Fruit fly (Drosophila melanogaster) whole organism, adult: Measurements from ENCODE around the gene CG13694.

Source experiments
- CG11617 ChIP-seq: fragments of 200-800 bp; sonication (Bioruptor generic); optimal IDR thresholded peaks from 2 replicates; lab custom pipeline; 2017; ENCODE audit warnings: mild to moderate bottlenecking, missing biosample characterization, missing genetic modification reagents, missing genetic modification characterization
- CG12768 ChIP-seq: fragments of 200-800 bp; sonication (Bioruptor generic); optimal IDR thresholded peaks from 2 replicates; lab custom pipeline; 2017; ENCODE audit warnings: missing biosample characterization, missing genetic modification characterization, mild to moderate bottlenecking, moderate library complexity, missing genetic modification reagents
- CG14711 ChIP-seq: fragments of 200-800 bp; sonication (Bioruptor generic); optimal IDR thresholded peaks from 2 replicates; lab custom pipeline; 2018; ENCODE audit warnings: missing biosample characterization, mild to moderate bottlenecking, missing genetic modification characterization, moderate library complexity
- CG1620 ChIP-seq: fragments of 200-800 bp; sonication (Bioruptor generic); optimal IDR thresholded peaks from 2 replicates; lab custom pipeline; 2016; ENCODE audit warnings: missing biosample characterization, missing genetic modification characterization
- CG33017 ChIP-seq: fragments of 200-800 bp; sonication (Bioruptor generic); optimal IDR thresholded peaks from 2 replicates; lab custom pipeline; 2018; ENCODE audit warnings: missing biosample characterization, mild to moderate bottlenecking, missing genetic modification characterization, moderate library complexity
- CG5204 ChIP-seq: fragments of 200-800 bp; sonication (Bioruptor generic); optimal IDR thresholded peaks from 2 replicates; lab custom pipeline; 2016; ENCODE audit warnings: missing biosample characterization, missing genetic modification characterization
- CG7045 ChIP-seq: fragments of 200-800 bp; sonication (Bioruptor generic); optimal IDR thresholded peaks from 2 replicates; lab custom pipeline; 2017; ENCODE audit warnings: missing biosample characterization, mild to moderate bottlenecking, missing genetic modification characterization
- CG7101 ChIP-seq: fragments of 200-800 bp; sonication (Bioruptor generic); optimal IDR thresholded peaks from 2 replicates; lab custom pipeline; 2018; ENCODE audit warnings: missing biosample characterization, mild to moderate bottlenecking, missing genetic modification characterization, moderate library complexity
- Clk ChIP-seq: fragments of 200-800 bp; sonication (Bioruptor generic); optimal IDR thresholded peaks from 2 replicates; lab custom pipeline; 2017; ENCODE audit warnings: missing biosample characterization, missing genetic modification characterization
- Crg-1 ChIP-seq: fragments of 200-800 bp; sonication (Bioruptor generic); optimal IDR thresholded peaks from 2 replicates; lab custom pipeline; 2016; ENCODE audit warnings: missing biosample characterization, missing genetic modification characterization
- Hr96 ChIP-seq: fragments of 200-800 bp; sonication (Bioruptor generic); optimal IDR thresholded peaks from 2 replicates; lab custom pipeline; 2016; ENCODE audit warnings: missing biosample characterization, missing genetic modification characterization
- Mnt ChIP-seq: fragments of 200-800 bp; sonication (Bioruptor generic); optimal IDR thresholded peaks from 2 replicates; lab custom pipeline; 2016; ENCODE audit warnings: missing biosample characterization, mild to moderate bottlenecking, missing genetic modification characterization
- bab1 ChIP-seq: fragments of 200-800 bp; sonication (Bioruptor generic); optimal IDR thresholded peaks from 3 replicates; lab custom pipeline; 2019; ENCODE audit warnings: missing biosample characterization, mild to moderate bottlenecking, missing genetic modification characterization, moderate library complexity
- cic ChIP-seq: fragments of 200-800 bp; sonication (Bioruptor generic); optimal IDR thresholded peaks from 2 replicates; lab custom pipeline; 2017; ENCODE audit warnings: missing biosample characterization, mild to moderate bottlenecking, missing genetic modification characterization, moderate library complexity
- cnc ChIP-seq, 2 experiments: fragments of >200 bp; optimal IDR thresholded peaks; 2 replicates each; lab custom pipeline; 2017
- kay ChIP-seq: fragments of 200-800 bp; sonication (Bioruptor generic); peaks from one replicate; lab custom pipeline; 2016; ENCODE audit warnings: missing biosample characterization, missing genetic modification characterization, borderline replicate concordance
- ovo ChIP-seq: fragments of 200-800 bp; sonication (Bioruptor generic); optimal IDR thresholded peaks from 2 replicates; lab custom pipeline; 2016; ENCODE audit warnings: missing biosample characterization, missing genetic modification characterization
- pad ChIP-seq: fragments of 200-800 bp; sonication (Bioruptor generic); optimal IDR thresholded peaks from 3 replicates; lab custom pipeline; 2017; ENCODE audit warnings: missing biosample characterization, missing genetic modification characterization, mild to moderate bottlenecking, moderate library complexity, missing genetic modification reagents
- tj ChIP-seq: fragments of 200-800 bp; sonication (Bioruptor generic); optimal IDR thresholded peaks from 3 replicates; lab custom pipeline; 2017; ENCODE audit warnings: missing biosample characterization, mild to moderate bottlenecking, missing genetic modification characterization, moderate library complexity
- toe ChIP-seq: fragments of 200-800 bp; sonication (Bioruptor generic); optimal IDR thresholded peaks from 2 replicates; lab custom pipeline; 2016; ENCODE audit warnings: missing biosample characterization, missing genetic modification characterization

Gene CG13694

dm6 chr2L:87255-87723 lies 29.0 kb downstream of the CG13694 start, which contains the start of gene net:
net (minus strand) TSS chr2L:87387.
- TF ChIP-seq cic (GFP tag; lab: Kevin White, UChicago) (peak; percentile 87), Mnt (GFP tag; lab: Kevin White, UChicago) (peak; percentile 94), CG33017 (peak; percentile 80), CG5204 (GFP tag; lab: Kevin White, UChicago) (peak; percentile 14), pad (GFP tag; lab: Kevin White, UChicago) (peak; percentile 56), CG14711 (tag; lab: Kevin White, UChicago) (peak; percentile 71), CG7101 (peak; percentile 72), toe (GFP tag; lab: Kevin White, UChicago) (no peak), tj (GFP tag; lab: Kevin White, UChicago) (no peak), CG11617 (GFP tag; lab: Kevin White, UChicago) (peak; percentile 64), ovo (GFP tag; lab: Kevin White, UChicago) (no peak), CG7045 (GFP tag; lab: Kevin White, UChicago) (peak; percentile 62), CG12768 (peak; percentile 72), Clk (GFP tag; lab: Kevin White, UChicago) (peak; percentile 12), bab1 (GFP tag; lab: Kevin White, UChicago) (peak; percentile 62), cnc (optimal IDR thresholded peaks at IDR 0.05; lab: Kevin White, UChicago) (no peak)

- peak; percentile 84 for TF ChIP-seq cic (GFP tag; lab: Kevin White, UChicago)
- no peak for TF ChIP-seq Crg-1 (GFP tag; lab: Kevin White, UChicago)
These were observed 30.6 kb downstream of the CG13694 start for dm6 chr2L:85701-86100.

dm6 chr2L:85099-85498 lies 31.2 kb downstream of the CG13694 start:
- TF ChIP-seq CG14711 (tag; lab: Kevin White, UChicago) (no peak), Crg-1 (GFP tag; lab: Kevin White, UChicago) (no peak), Mnt (GFP tag; lab: Kevin White, UChicago) (no peak), Hr96 (GFP tag; lab: Kevin White, UChicago) (no peak), CG11617 (GFP tag; lab: Kevin White, UChicago) (no peak), CG12768 (peak; percentile 11)

dm6 chr2L:82080-82479 lies 34.2 kb downstream of the CG13694 start:
- TF ChIP-seq cic (GFP tag; lab: Kevin White, UChicago): peak; percentile 42
- TF ChIP-seq CG1620 (GFP tag; lab: Kevin White, UChicago): no peak
- no peak for TF ChIP-seq Clk (GFP tag; lab: Kevin White, UChicago)
- TF ChIP-seq ovo (GFP tag; lab: Kevin White, UChicago): no peak
- no peak for TF ChIP-seq CG12768
- peak; percentile 13 for TF ChIP-seq Mnt (GFP tag; lab: Kevin White, UChicago)
- TF ChIP-seq CG7101: no peak
- no peak for TF ChIP-seq Hr96 (GFP tag; lab: Kevin White, UChicago)

- TF ChIP-seq Hr96 (GFP tag; lab: Kevin White, UChicago) (no peak), CG12768 (peak; percentile 11), CG7045 (GFP tag; lab: Kevin White, UChicago) (peak; percentile 1), cic (GFP tag; lab: Kevin White, UChicago) (peak; percentile 24), cnc (optimal IDR thresholded peaks at IDR 0.05; lab: Kevin White, UChicago) (no peak), CG33017 (no peak), ovo (GFP tag; lab: Kevin White, UChicago) (peak; percentile 16), kay (peak; percentile 83), Crg-1 (GFP tag; lab: Kevin White, UChicago) (peak; percentile 38), Mnt (GFP tag; lab: Kevin White, UChicago) (no peak), pad (GFP tag; lab: Kevin White, UChicago) (no peak), tj (GFP tag; lab: Kevin White, UChicago) (no peak), CG7101 (peak; percentile 41), Clk (GFP tag; lab: Kevin White, UChicago) (no peak), bab1 (GFP tag; lab: Kevin White, UChicago) (no peak)
These were observed 35.1 kb downstream of the CG13694 start for dm6 chr2L:81198-81597.

- TF ChIP-seq CG7045 (GFP tag; lab: Kevin White, UChicago): no peak
- TF ChIP-seq Clk (GFP tag; lab: Kevin White, UChicago): no peak
- no peak for TF ChIP-seq Hr96 (GFP tag; lab: Kevin White, UChicago)
- no peak for TF ChIP-seq CG7101
- TF ChIP-seq toe (GFP tag; lab: Kevin White, UChicago): no peak
- TF ChIP-seq Crg-1 (GFP tag; lab: Kevin White, UChicago): no peak
- TF ChIP-seq pad (GFP tag; lab: Kevin White, UChicago): no peak
- TF ChIP-seq CG11617 (GFP tag; lab: Kevin White, UChicago): no peak
- TF ChIP-seq kay: no peak
- no peak for TF ChIP-seq CG5204 (GFP tag; lab: Kevin White, UChicago)
These were observed 37.5 kb downstream of the CG13694 start for dm6 chr2L:78828-79227.

- no peak for TF ChIP-seq pad (GFP tag; lab: Kevin White, UChicago)
- no peak for TF ChIP-seq CG33017
- TF ChIP-seq tj (GFP tag; lab: Kevin White, UChicago): no peak
- no peak for TF ChIP-seq ovo (GFP tag; lab: Kevin White, UChicago)
- TF ChIP-seq kay: peak; percentile 22
- no peak for TF ChIP-seq Clk (GFP tag; lab: Kevin White, UChicago)
- TF ChIP-seq CG7101: no peak
- no peak for TF ChIP-seq CG7045 (GFP tag; lab: Kevin White, UChicago)
- TF ChIP-seq CG5204 (GFP tag; lab: Kevin White, UChicago): no peak
These were observed 40.2 kb downstream of the CG13694 start, which contains the start of gene CG11374 for dm6 chr2L:76048-76447. CG11374 (plus strand) TSS chr2L:76348.
